Worm (Caenorhabditis elegans): ENCODE measurements around the gene unc-7.

unc-7 gene

DNA sequence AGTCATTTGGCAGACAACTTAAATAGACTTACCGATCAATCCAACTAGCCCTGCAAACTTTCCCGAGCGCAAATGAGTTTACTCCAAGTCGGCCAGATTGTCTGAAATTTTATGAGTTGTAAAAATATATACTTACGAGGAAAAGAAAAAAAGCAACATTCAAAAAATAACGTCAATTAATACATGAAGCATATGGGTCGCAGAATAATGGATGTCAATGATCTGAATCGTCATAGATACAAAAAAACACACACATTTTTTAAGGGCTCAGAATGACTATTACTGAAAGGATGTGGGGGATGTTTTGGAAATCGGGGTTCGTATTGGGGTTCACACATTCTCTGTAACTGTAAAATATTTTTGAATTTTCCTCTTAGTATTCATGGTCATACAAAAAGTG lies at the start of gene unc-7:
TSS of gene unc-7 (minus strand) at position 101 of the 400 bp plus-strand sequence.
- TF ChIP-seq nhr-237 (tag; optimal IDR thresholded peaks at IDR 0.05) (no peak), mml-1 (tag; optimal IDR thresholded peaks at IDR 0.05) (no peak), zag-1 (tag; optimal IDR thresholded peaks at IDR 0.05) (no peak)

DNA sequence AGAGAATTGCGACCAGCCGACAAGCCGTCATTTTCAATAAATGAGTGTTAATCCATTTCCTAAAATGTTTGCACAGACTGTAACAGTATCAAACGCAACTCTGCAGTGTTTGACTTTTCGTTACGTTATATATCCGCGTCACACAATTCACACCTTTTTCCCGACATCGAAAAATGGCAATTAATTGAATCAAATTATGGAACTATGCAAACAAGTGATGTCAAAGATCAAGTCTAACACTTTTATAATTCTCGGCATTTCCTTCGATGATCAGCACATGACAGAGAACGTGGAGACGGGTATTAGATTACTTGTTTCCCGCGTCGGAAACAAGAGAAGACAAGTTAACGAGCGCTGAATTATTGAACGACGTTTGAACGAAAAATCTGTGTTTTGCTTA lies 46.7 kb upstream of the unc-7 start, which contains the start of gene phat-6:
TSS of gene phat-6 (minus strand) at position 101 of the 400 bp plus-strand sequence.
- TF ChIP-seq elt-1 (tag; optimal IDR thresholded peaks at IDR 0.05) (no peak), pqm-1 (tag; optimal IDR thresholded peaks at IDR 0.05) (no peak), nfya-1 (tag; optimal IDR thresholded peaks at IDR 0.05; ENCODE audit: insufficient read depth) (no peak), lin-39 (tag; optimal IDR thresholded peaks at IDR 0.05) (no peak)

DNA sequence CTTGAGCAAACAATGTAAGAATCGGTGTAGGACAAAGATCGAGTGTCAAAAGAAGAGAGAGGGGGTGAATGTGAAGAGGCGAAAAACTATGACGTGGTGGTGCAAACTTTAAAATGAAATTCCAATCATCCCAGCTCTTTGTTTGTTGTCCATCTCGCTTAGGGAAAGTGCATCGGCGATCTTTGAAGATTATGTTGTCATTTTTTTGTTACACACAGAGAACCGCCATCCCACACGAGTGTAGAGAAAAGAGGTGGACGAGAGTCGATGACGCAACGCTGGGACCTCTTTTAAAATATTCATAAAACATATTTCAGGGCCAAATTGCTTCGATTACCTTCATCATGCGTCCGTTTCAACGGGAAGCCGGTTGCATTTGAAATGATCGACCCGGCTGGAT lies 43.8 kb upstream of the unc-7 start:
- TF ChIP-seq mml-1 (tag; optimal IDR thresholded peaks at IDR 0.05) (no peak), pha-4 (tag; optimal IDR thresholded peaks at IDR 0.05) (peak; percentile 16), egl-27 (tag; optimal IDR thresholded peaks at IDR 0.05) (no peak), lin-15B (tag; optimal IDR thresholded peaks at IDR 0.05) (no peak), lin-39 (tag; optimal IDR thresholded peaks at IDR 0.05) (peak; percentile 50)

DNA sequence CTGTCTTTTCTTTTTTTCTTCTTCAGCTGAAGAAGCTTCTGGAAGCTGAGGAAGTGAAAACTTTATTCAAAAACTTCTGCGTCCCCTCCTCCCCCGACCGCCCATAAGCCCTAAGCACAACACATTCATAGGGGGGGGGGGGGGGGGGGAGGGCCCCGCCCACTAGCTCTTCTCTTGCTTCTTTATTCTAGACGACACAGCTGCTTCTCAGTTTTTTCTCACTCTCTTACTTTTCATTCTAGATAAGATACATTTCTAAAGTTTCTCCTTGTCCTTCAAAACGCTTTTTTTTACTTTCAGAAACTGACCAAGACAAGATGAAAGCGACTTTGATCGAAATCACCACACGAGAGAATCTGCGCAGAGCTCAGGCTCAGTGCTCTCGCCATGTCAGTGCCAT lies 42.3 kb upstream of the unc-7 start, which contains the start of gene T10B10.4:
TSS of gene T10B10.4 (plus strand) at position 301 of the 400 bp plus-strand sequence.
- TF ChIP-seq lin-39 (tag; optimal IDR thresholded peaks at IDR 0.05) (peak; percentile 32), ceh-9 (tag; optimal IDR thresholded peaks at IDR 0.05) (no peak), R02D3.7 (tag; optimal IDR thresholded peaks at IDR 0.05) (no peak)

DNA sequence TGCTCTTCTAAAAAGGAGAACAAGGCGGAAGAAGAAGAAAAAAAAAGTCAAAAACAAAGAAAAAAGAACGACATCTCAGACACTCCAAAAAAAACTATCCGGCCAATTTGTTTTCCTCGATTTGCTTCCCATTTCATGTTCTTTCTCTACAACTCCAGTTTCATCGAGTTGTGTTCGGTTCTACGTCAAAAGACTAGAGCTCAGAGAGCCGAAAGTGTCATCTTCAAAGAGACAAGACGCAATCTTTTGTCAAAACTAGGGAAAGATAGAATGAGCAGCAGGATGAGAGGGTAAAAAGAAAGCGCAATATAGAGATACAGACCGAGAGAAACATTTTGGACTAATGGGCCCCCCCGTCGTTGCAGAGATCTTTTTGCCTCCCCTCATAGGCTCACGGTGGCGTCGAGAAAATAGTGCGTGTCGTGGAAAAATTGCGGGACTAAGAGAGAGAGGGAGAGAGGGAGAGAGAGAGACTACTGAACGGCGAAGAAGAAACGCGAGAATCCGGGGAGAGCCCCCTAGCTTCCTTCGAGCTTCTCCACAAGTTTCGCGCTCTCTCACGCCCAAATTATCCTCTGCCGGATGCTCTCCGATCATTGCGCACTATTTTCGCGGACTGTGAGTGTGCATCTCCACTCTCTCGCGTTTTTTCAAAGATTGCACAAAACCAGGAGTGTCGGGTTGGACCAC lies 41.6 kb upstream of the unc-7 start:
- TF ChIP-seq lin-39 (tag; optimal IDR thresholded peaks at IDR 0.05) (peak; percentile 92), tbx-2 (tag; optimal IDR thresholded peaks at IDR 0.05) (peak; percentile 66), ceh-16 (tag; optimal IDR thresholded peaks at IDR 0.05) (no peak), lsy-12 (tag; optimal IDR thresholded peaks at IDR 0.05) (no peak), elt-1 (tag; optimal IDR thresholded peaks at IDR 0.05) (peak; percentile 37), skn-1 (tag; optimal IDR thresholded peaks at IDR 0.05) (no peak), fkh-10 (GFP tag; optimal IDR thresholded peaks at IDR 0.05) (peak; percentile 63), ceh-28 (tag; optimal IDR thresholded peaks at IDR 0.05) (peak; percentile 4), pha-4 (tag; optimal IDR thresholded peaks at IDR 0.05) (peak; percentile 16), ceh-9 (tag; optimal IDR thresholded peaks at IDR 0.05) (peak; percentile 66), hmg-11 (tag; optimal IDR thresholded peaks at IDR 0.05) (peak; percentile 64), lin-15B (tag; optimal IDR thresholded peaks at IDR 0.05) (peak; percentile 14), snpc-4 (tag; optimal IDR thresholded peaks at IDR 0.05) (peak; percentile 69), pqm-1 (tag; optimal IDR thresholded peaks at IDR 0.05) (no peak), zag-1 (tag; optimal IDR thresholded peaks at IDR 0.05) (no peak), aly-2 (tag; optimal IDR thresholded peaks at IDR 0.05) (no peak), nhr-23 (tag; optimal IDR thresholded peaks at IDR 0.05) (no peak), nhr-43 (tag; optimal IDR thresholded peaks at IDR 0.05; ENCODE audit: poor library complexity, severe bottlenecking) (no peak), unc-62 (GFP tag; optimal IDR thresholded peaks at IDR 0.05) (peak; percentile 72), egl-5 (tag; optimal IDR thresholded peaks at IDR 0.05) (peak; percentile 73), nfya-1 (tag; optimal IDR thresholded peaks at IDR 0.05; ENCODE audit: insufficient read depth) (peak; percentile 85), ztf-4 (tag; optimal IDR thresholded peaks at IDR 0.05) (no peak)

DNA sequence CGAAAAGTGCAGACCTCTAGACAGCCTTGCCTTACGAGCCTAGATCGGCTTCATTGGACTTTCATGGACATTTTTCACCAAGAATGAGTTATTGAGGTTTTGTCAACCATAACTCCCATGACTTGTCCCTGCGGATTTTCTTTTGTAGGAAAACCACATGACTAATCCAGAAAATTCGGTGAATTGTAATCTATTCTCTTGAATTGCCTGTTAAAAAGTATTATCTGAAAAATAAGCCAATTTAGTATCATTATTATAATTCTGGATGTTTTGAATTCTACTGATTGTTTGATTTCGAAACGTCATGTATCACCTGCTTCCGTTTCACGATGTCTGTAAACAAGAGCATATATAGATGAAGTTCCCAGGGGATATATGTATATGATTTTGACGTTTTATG lies 41.0 kb upstream of the unc-7 start:
- no peak for TF ChIP-seq fkh-10 (GFP tag; optimal IDR thresholded peaks at IDR 0.05)
- TF ChIP-seq skn-1 (tag; optimal IDR thresholded peaks at IDR 0.05): peak; percentile 16

DNA sequence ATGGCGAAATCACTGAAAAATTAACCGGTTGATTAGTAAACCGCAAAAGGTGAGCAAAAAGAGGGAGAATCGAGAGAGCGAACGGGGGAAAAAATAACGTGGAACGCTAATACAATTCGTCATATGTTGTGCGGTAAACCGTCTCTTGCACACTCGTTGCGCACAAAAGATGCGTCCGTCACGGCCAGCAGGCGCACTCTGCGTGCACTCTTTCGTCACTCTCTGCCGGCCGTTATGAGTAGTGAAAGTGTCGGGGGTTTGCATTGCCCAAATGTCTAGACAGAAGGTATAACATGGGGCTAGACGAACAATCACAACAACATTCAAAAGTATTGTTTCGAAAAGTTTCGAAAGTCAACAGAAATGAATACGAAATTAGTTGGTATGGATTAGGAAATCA lies 33.9 kb upstream of the unc-7 start, which contains the start of gene pkhm-2:
TSS of gene pkhm-2 (minus strand) at position 12 of the 400 bp plus-strand sequence.
- TF ChIP-seq ztf-4 (tag; optimal IDR thresholded peaks at IDR 0.05) (no peak), mdl-1 (tag; optimal IDR thresholded peaks at IDR 0.05) (no peak), lin-15B (tag; optimal IDR thresholded peaks at IDR 0.05) (peak; percentile 47), unc-62 (GFP tag; optimal IDR thresholded peaks at IDR 0.05) (no peak), ceh-28 (tag; optimal IDR thresholded peaks at IDR 0.05) (peak; percentile 64), nhr-237 (tag; optimal IDR thresholded peaks at IDR 0.05) (no peak), lin-39 (tag; optimal IDR thresholded peaks at IDR 0.05) (peak; percentile 75), egl-5 (tag; optimal IDR thresholded peaks at IDR 0.05) (peak; percentile 88), ceh-82 (tag; optimal IDR thresholded peaks at IDR 0.05) (peak; percentile 44), pha-4 (tag; optimal IDR thresholded peaks at IDR 0.05) (peak; percentile 86), pqm-1 (tag; optimal IDR thresholded peaks at IDR 0.05) (peak; percentile 32), egl-27 (tag; optimal IDR thresholded peaks at IDR 0.05) (peak; percentile 31), elt-2 (tag; optimal IDR thresholded peaks at IDR 0.05) (peak; percentile 76), nfya-1 (tag; optimal IDR thresholded peaks at IDR 0.05; ENCODE audit: insufficient read depth) (peak; percentile 78), tbx-2 (tag; optimal IDR thresholded peaks at IDR 0.05) (peak; percentile 84), nhr-25 (tag; optimal IDR thresholded peaks at IDR 0.05) (peak; percentile 97), fkh-10 (GFP tag; optimal IDR thresholded peaks at IDR 0.05) (peak; percentile 33), snpc-4 (tag; optimal IDR thresholded peaks at IDR 0.05) (peak; percentile 94), nhr-11 (tag; optimal IDR thresholded peaks at IDR 0.05) (no peak), nhr-23 (tag; optimal IDR thresholded peaks at IDR 0.05) (peak; percentile 88), skn-1 (tag; optimal IDR thresholded peaks at IDR 0.05) (peak; percentile 80), lsy-12 (tag; optimal IDR thresholded peaks at IDR 0.05) (peak; percentile 87), elt-3 (tag; optimal IDR thresholded peaks at IDR 0.05) (peak in 1 of 3 experiments; percentile 11), nhr-12 (tag; optimal IDR thresholded peaks at IDR 0.05) (no peak), ztf-11 (tag; optimal IDR thresholded peaks at IDR 0.05) (no peak), nhr-43 (tag; optimal IDR thresholded peaks at IDR 0.05; ENCODE audit: poor library complexity, severe bottlenecking) (peak; percentile 94), hmg-11 (tag; optimal IDR thresholded peaks at IDR 0.05) (peak; percentile 95), aly-2 (tag; optimal IDR thresholded peaks at IDR 0.05) (no peak), R02D3.7 (tag; optimal IDR thresholded peaks at IDR 0.05) (peak; percentile 52)

Data from whole organism, L3 larva.